Worm (Caenorhabditis elegans): ENCODE data around the gene F49E12.10.
A peak's percentile ranks its signal among the peaks of the same experiment; 100 is the strongest.

F49E12.10 gene

ce11 chrII:8359350-8359749 is 31.5 kb upstream of the F49E12.10 start, which contains the start of gene col-77:
Gene col-77, minus strand, starts transcription at chrII:8359381.
- TF ChIP-seq ceh-20 (GFP tag; IDR thresholded peaks at IDR 0.05) (no peak), lin-39 (tag; optimal IDR thresholded peaks at IDR 0.05) (no peak), ces-1 (GFP tag; optimal IDR thresholded peaks at IDR 0.05) (no peak), lir-3 (tag; optimal IDR thresholded peaks at IDR 0.05) (no peak), nhr-237 (tag; optimal IDR thresholded peaks at IDR 0.05) (no peak), hlh-11 (tag; optimal IDR thresholded peaks at IDR 0.05) (peak; percentile 48), nhr-48 (tag; optimal IDR thresholded peaks at IDR 0.05) (peak; percentile 30), mxl-3 (GFP tag; optimal IDR thresholded peaks at IDR 0.05) (peak; percentile 78), T26A8.4 (GFP tag; IDR thresholded peaks at IDR 0.05) (no peak), unc-62 (GFP tag; optimal IDR thresholded peaks at IDR 0.05 in 1 of 2) (no peak), unc-62 (tag; optimal IDR thresholded peaks at IDR 0.05) (no peak)

ce11 chrII:8360453-8360852 is 30.4 kb upstream of the F49E12.10 start, which contains the start of gene M195.2:
Gene M195.2, plus strand, starts transcription at chrII:8360753.
- no peak for TF ChIP-seq R02D3.7 (tag; optimal IDR thresholded peaks at IDR 0.05)
- TF ChIP-seq unc-62 (GFP tag; optimal IDR thresholded peaks at IDR 0.05 in 1 of 2) = peak in 1 of 2 experiments; percentile 60
- TF ChIP-seq unc-62 (tag; optimal IDR thresholded peaks at IDR 0.05) = no peak

DNA sequence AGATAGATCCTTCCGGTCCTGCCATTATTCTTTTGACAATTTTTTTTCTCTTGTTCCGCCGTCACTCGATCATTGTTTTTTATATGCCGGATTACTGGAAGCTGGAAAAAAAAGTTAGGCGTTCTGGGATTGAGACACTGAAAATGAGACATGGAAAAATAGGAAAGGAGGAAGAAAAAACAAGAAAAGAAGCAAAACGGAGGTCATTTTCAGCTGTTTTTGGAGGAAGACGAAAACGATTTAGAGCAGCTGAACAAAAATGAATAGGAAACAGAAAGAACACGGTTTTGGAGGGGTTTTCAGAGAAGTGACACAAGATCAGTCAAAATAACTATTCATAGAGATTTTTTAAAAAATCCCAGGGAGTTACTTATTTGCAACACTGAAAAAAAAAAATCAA is 21.8 kb upstream of the F49E12.10 start, which contains the start of gene amt-3:
Gene amt-3, minus strand, starts transcription at position 101 of the 400 bp plus-strand sequence.
- no peak for TF ChIP-seq madf-5 (GFP tag; IDR thresholded peaks at IDR 0.05)
- TF ChIP-seq mxl-3 (GFP tag; optimal IDR thresholded peaks at IDR 0.05) = no peak
- TF ChIP-seq ZK337.2 (GFP tag; IDR thresholded peaks at IDR 0.05) = no peak
- TF ChIP-seq Y5F2A.4 (GFP tag; optimal IDR thresholded peaks at IDR 0.05) = no peak
- no peak for TF ChIP-seq attf-4 (tag; optimal IDR thresholded peaks at IDR 0.05)
- no peak for TF ChIP-seq ctbp-1 (GFP tag; IDR thresholded peaks at IDR 0.05)
- TF ChIP-seq mdl-1 (tag; optimal IDR thresholded peaks at IDR 0.05) = no peak
- no peak for TF ChIP-seq egl-27 (tag; optimal IDR thresholded peaks at IDR 0.05)

ce11 chrII:8370194-8370593 is 20.7 kb upstream of the F49E12.10 start:
- TF ChIP-seq fkh-10 (GFP tag; optimal IDR thresholded peaks at IDR 0.05) = peak; percentile 58
- no peak for TF ChIP-seq nhr-76 (tag; optimal IDR thresholded peaks at IDR 0.05)

DNA sequence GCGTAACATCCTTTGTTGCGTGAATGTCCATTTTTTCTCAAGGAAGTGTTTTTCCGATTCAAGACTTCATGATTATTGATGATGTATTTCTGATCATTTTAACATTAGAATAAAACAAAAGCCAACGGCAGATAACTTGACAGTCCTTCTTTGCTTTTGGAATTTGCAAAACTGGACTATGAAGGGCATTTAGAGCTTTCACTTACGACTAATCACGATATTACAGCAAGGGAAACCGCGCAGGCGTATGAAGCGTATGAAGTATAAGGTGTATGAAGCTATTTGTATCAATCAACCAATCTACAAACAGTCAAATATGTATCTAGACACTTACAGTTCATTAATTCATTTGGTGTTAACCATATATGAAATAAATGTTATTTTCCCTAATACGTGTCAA is 13.1 kb upstream of the F49E12.10 start:
- TF ChIP-seq mdt-29 (GFP tag; IDR thresholded peaks at IDR 0.05) = no peak
- TF ChIP-seq unc-62 (GFP tag; optimal IDR thresholded peaks at IDR 0.05 in 1 of 2) = peak in 1 of 2 experiments; percentile 94
- TF ChIP-seq unc-62 (tag; optimal IDR thresholded peaks at IDR 0.05) = no peak

DNA sequence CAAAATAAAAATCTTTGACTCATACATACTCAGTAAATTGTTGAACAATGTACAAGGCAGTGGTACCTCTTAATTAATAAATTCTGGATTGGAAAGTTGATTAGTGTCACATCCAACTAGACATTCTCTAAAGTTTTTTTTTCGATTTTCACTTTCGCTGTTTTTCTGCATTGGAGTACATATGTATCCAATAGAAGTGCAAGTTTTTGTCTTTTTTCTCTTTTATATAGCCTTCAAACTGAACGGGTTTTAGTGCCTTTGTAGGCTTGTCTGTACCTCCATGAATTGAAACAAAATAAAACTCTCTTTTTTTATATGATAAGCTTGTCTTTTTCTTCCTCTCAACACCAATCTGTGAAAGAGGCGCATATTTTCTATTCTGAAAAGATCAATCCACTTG is 10.7 kb upstream of the F49E12.10 start:
- TF ChIP-seq nhr-11 (tag; optimal IDR thresholded peaks at IDR 0.05) (no peak), nhr-28 (tag; optimal IDR thresholded peaks at IDR 0.05) (peak; percentile 44), tag-97 (GFP tag; IDR thresholded peaks at IDR 0.05) (no peak), mdl-1 (tag; optimal IDR thresholded peaks at IDR 0.05) (peak in 1 of 2 experiments; percentile 17), hlh-11 (tag; optimal IDR thresholded peaks at IDR 0.05) (peak; percentile 1), nhr-48 (tag; optimal IDR thresholded peaks at IDR 0.05) (peak; percentile 85), daf-12 (tag; optimal IDR thresholded peaks at IDR 0.05) (no peak)

DNA sequence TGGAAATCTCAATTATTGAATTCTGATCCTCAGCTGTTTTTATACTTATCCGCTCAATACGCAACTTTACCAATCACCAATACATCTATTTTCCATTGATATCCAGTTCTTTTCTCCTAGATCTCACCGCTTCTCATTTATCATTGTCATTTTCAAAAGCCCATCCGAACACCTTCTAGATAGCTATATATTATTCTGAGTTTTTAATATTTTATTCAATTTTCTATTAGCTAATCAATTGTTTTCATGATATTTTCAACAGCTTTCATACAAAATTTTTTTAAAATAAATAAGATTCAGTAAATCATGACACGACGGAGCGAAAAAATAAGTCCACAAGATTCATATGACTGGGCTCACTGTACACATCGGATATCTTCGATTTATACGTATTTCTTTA is 9.7 kb upstream of the F49E12.10 start, which contains the start of gene F49E12.12:
Gene F49E12.12, plus strand, starts transcription at position 301 of the 400 bp plus-strand sequence.
- TF ChIP-seq set-16 (GFP tag; IDR thresholded peaks at IDR 0.05) = no peak
- TF ChIP-seq lin-1 (GFP tag; IDR thresholded peaks at IDR 0.05) = no peak
- TF ChIP-seq aly-2 (tag; optimal IDR thresholded peaks at IDR 0.05) = no peak
- TF ChIP-seq ama-1 (optimal IDR thresholded peaks at IDR 0.05) = no peak
- TF ChIP-seq pqm-1 (tag; optimal IDR thresholded peaks at IDR 0.05) = no peak
- no peak for TF ChIP-seq unc-62 (GFP tag; optimal IDR thresholded peaks at IDR 0.05 in 1 of 2)
- no peak for TF ChIP-seq unc-62 (tag; optimal IDR thresholded peaks at IDR 0.05)
- TF ChIP-seq Y105C5A.15 (GFP tag; IDR thresholded peaks at IDR 0.05) = no peak
- no peak for TF ChIP-seq ceh-44 (GFP tag; IDR thresholded peaks at IDR 0.05)
- no peak for TF ChIP-seq ceh-82 (tag; optimal IDR thresholded peaks at IDR 0.05)
- TF ChIP-seq sdz-12 (GFP tag; optimal IDR thresholded peaks at IDR 0.05) = no peak
- TF ChIP-seq nhr-76 (tag; optimal IDR thresholded peaks at IDR 0.05) = no peak
- no peak for TF ChIP-seq tra-1 (GFP tag; IDR thresholded peaks at IDR 0.05)
- no peak for TF ChIP-seq cey-2 (tag; optimal IDR thresholded peaks at IDR 0.05; ENCODE audit: borderline replicate concordance, insufficient read depth)
- TF ChIP-seq aha-1 (tag) = no peak
